Worm (Caenorhabditis elegans): ENCODE results near the gene C45H4.21.
A peak's percentile ranks its signal among the peaks of the same experiment; 100 is the strongest.

Gene C45H4.21

DNA sequence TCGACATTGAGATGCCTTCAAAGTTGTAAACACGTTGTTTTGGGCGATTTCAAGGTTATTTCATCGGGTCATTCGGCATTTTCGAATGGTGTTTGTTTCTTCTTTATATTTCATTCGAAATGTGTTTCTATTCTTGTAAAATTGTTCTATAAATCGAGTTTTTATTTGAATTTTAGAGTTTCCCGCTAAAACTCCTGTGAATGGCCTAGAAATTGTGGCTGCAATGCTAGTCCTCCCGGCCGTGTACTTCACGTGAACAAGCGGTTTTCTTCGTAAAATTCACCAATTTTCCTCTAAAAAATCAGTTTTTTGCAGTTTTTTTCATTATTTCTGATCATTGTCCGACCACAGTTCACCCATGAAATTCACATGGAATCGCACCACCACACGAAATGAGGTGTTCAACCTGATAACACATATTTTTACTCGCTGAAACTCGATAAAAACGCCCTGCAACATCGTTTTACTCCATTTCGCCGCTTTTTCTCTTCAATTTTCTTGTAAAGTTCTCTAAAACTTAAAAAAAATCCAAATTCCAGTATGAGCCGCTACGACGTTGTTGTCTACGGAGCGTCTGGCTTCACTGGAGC, 22.2 kb downstream of the C45H4.21 start, which contains the start of gene ldp-1 (continued):
- no peak for TF ChIP-seq vab-15 (tag; optimal IDR thresholded peaks at IDR 0.05)
- TF ChIP-seq nhr-90 (tag; optimal IDR thresholded peaks at IDR 0.05; ENCODE audit: poor library complexity), result peak; percentile 92
- peak; percentile 67 for TF ChIP-seq elt-2 (tag; optimal IDR thresholded peaks at IDR 0.05)
- TF ChIP-seq ztf-4 (tag; optimal IDR thresholded peaks at IDR 0.05), result no peak
- TF ChIP-seq lin-14 (GFP tag; optimal IDR thresholded peaks at IDR 0.05), result peak; percentile 92
- peak; percentile 95 to 99 for TF ChIP-seq efl-1 (optimal IDR thresholded peaks at IDR 0.05)
- TF ChIP-seq efl-1 (GFP tag; optimal IDR thresholded peaks at IDR 0.05 in 1 of 2), result peak; percentile 94 to 99
- TF ChIP-seq pax-3 (tag; optimal IDR thresholded peaks at IDR 0.05), result peak; percentile 89
- no peak for TF ChIP-seq ces-1 (GFP tag; optimal IDR thresholded peaks at IDR 0.05)
- TF ChIP-seq mep-1 (tag; optimal IDR thresholded peaks at IDR 0.05), result peak; percentile 65
- TF ChIP-seq fkh-8 (tag; optimal IDR thresholded peaks at IDR 0.05), result peak; percentile 76
- TF ChIP-seq aly-2 (tag; optimal IDR thresholded peaks at IDR 0.05), result peak; percentile 6
- TF ChIP-seq dpl-1 (GFP tag; optimal IDR thresholded peaks at IDR 0.05), result peak; percentile 89 to 94 (median 92)
- peak; percentile 67 for TF ChIP-seq lin-13 (GFP tag; optimal IDR thresholded peaks at IDR 0.05)
- peak; percentile 85 for TF ChIP-seq egl-13 (tag; optimal IDR thresholded peaks at IDR 0.05)
- TF ChIP-seq nhr-85 (tag), result peak; percentile 93
- TF ChIP-seq ceh-63 (GFP tag; optimal IDR thresholded peaks at IDR 0.05), result peak; percentile 60
- TF ChIP-seq unc-130 (tag; optimal IDR thresholded peaks at IDR 0.05), result no peak
- peak; percentile 93 to 94 for TF ChIP-seq lin-35 (GFP tag; optimal IDR thresholded peaks at IDR 0.05)
- TF ChIP-seq pag-3 (tag; optimal IDR thresholded peaks at IDR 0.05; ENCODE audit: borderline replicate concordance, insufficient read depth), result no peak
- peak in 1 of 2 experiments; percentile 94 for TF ChIP-seq ztf-11 (tag; optimal IDR thresholded peaks at IDR 0.05)
- TF ChIP-seq F16B12.6 (tag; optimal IDR thresholded peaks at IDR 0.05), result peak; percentile 16
- peak; percentile 11 for TF ChIP-seq skn-1 (tag; optimal IDR thresholded peaks at IDR 0.05)
- peak; percentile 89 for TF ChIP-seq nhr-71 (tag; optimal IDR thresholded peaks at IDR 0.05)
- no peak for TF ChIP-seq alr-1 (tag; optimal IDR thresholded peaks at IDR 0.05; ENCODE audit: borderline replicate concordance)
- TF ChIP-seq C16A3.4 (tag; optimal IDR thresholded peaks at IDR 0.05), result peak; percentile 14
- no peak for TF ChIP-seq aha-1 (tag; optimal IDR thresholded peaks at IDR 0.05)
- peak in 1 of 2 experiments; percentile 6 for TF ChIP-seq mdl-1 (tag; optimal IDR thresholded peaks at IDR 0.05)
- TF ChIP-seq mef-2 (tag; optimal IDR thresholded peaks at IDR 0.05), result no peak
- no peak for TF ChIP-seq nhr-84 (tag; optimal IDR thresholded peaks at IDR 0.05)
- no peak for TF ChIP-seq tlp-1 (tag; optimal IDR thresholded peaks at IDR 0.05)
- TF ChIP-seq C04F5.9 (tag; optimal IDR thresholded peaks at IDR 0.05), result peak; percentile 81
- TF ChIP-seq ceh-88 (GFP tag; IDR thresholded peaks at IDR 0.05), result peak; percentile 46
- TF ChIP-seq rnt-1 (tag; optimal IDR thresholded peaks at IDR 0.05), result peak; percentile 97
- TF ChIP-seq isw-1 (GFP tag; IDR thresholded peaks at IDR 0.05), result peak; percentile 78
- TF ChIP-seq irx-1 (tag; optimal IDR thresholded peaks at IDR 0.05), result peak; percentile 96

DNA sequence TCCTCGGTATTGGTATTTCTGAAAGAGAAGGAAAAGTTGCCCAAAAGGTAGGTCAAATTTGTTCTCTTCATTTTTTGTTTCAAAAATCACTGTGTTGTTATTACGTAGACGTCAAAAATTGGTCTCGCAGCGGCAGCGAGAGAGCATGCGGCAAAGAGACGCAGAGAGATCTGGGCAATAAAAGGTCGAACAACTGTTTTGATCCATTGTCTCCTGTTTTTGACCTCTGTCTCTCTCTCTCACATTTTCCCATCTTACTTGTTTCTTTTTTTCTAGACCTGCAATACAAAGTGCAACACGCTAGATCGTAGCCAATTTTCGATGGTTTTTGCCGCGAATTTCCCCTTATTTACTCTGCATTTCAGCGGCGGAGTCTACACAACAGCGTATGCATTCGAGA, 22.8 kb downstream of the C45H4.21 start:
- no peak for TF ChIP-seq lin-13 (GFP tag; optimal IDR thresholded peaks at IDR 0.05)
- peak; percentile 73 for TF ChIP-seq rnt-1 (tag; optimal IDR thresholded peaks at IDR 0.05)
- TF ChIP-seq efl-1 (optimal IDR thresholded peaks at IDR 0.05), result no peak
- peak in 1 of 2 experiments; percentile 88 for TF ChIP-seq efl-1 (GFP tag; optimal IDR thresholded peaks at IDR 0.05 in 1 of 2)

DNA sequence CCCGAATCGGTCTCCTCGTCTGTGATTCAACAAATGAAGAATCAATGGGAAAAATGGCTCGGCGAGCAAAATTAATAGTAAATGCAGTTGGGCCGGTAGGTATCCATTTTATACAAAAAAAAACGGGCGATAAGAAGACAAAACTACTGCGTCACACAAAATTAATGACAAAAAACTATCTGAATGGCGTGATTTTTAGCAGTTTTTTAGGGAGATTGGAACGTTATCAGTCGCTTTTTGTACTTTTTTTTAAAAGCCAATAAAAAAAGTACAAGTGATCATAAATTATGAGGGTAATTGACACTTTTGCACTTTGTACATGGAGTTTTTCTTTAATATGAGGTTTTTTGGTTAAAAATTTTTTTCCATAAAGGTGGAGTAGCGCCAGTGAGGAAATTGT, 26.2 kb downstream of the C45H4.21 start:
- TF ChIP-seq ceh-82 (tag; optimal IDR thresholded peaks at IDR 0.05) (no peak), nhr-47 (tag; optimal IDR thresholded peaks at IDR 0.05) (no peak), fkh-4 (tag; optimal IDR thresholded peaks at IDR 0.05; ENCODE audit: borderline replicate concordance) (no peak), fos-1 (tag; optimal IDR thresholded peaks at IDR 0.05) (no peak), unc-98 (GFP tag; IDR thresholded peaks at IDR 0.05) (no peak), ces-1 (GFP tag; optimal IDR thresholded peaks at IDR 0.05) (no peak), grh-1 (GFP tag; IDR thresholded peaks at IDR 0.05) (no peak), egl-27 (tag; optimal IDR thresholded peaks at IDR 0.05) (no peak), lin-39 (tag; optimal IDR thresholded peaks at IDR 0.05) (no peak), mef-2 (tag; optimal IDR thresholded peaks at IDR 0.05) (no peak), tbx-2 (tag; optimal IDR thresholded peaks at IDR 0.05) (no peak), hpl-2 (GFP tag; optimal IDR thresholded peaks at IDR 0.05) (no peak), lin-35 (GFP tag; optimal IDR thresholded peaks at IDR 0.05) (no peak), irx-1 (tag; optimal IDR thresholded peaks at IDR 0.05) (no peak), C04F5.9 (tag; optimal IDR thresholded peaks at IDR 0.05) (no peak), efl-1 (optimal IDR thresholded peaks at IDR 0.05) (no peak), efl-1 (GFP tag; optimal IDR thresholded peaks at IDR 0.05 in 1 of 2) (no peak)

All from whole organism, L1 larva.